Worm (Caenorhabditis elegans): Measurements from ENCODE around the gene iglr-2.

The iglr-2 gene

DNA sequence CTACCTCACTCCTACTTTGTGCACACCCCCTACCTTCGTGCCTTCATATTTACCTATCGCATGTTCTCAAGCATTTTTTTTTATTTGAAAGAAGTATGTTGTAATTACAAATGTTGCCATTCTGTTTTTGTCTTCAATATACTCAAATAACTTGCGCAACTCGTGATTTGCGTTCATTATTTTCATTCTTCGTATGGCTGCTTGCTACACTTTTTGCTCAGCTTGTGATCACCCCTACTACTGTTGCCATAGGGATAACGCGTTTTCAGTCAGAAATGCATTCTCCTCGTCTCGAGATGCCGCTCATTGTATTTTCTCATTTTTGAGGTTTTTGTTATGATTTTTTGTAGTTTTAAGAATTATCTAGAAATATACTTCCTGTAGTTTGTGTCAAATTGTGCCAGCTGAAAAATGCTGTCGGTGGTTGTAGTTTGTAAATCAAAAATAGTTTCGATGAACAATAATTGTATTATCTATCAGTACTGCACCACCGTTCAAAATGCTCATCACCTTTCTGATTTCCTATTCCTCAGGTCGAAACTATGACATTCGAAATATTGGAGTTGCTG is 8.4 kb downstream of the iglr-2 start, which contains the start of gene F10E9.1:
Gene F10E9.1 (plus strand): TSS at position 519 of the 569 bp plus-strand sequence.
- TF ChIP-seq elt-3 (tag; optimal IDR thresholded peaks at IDR 0.05) (no peak), zip-8 (tag; optimal IDR thresholded peaks at IDR 0.05) (no peak), ceh-39 (tag; optimal IDR thresholded peaks at IDR 0.05) (no peak), ztf-11 (tag; optimal IDR thresholded peaks at IDR 0.05) (no peak), cnd-1 (tag; optimal IDR thresholded peaks at IDR 0.05) (no peak)

DNA sequence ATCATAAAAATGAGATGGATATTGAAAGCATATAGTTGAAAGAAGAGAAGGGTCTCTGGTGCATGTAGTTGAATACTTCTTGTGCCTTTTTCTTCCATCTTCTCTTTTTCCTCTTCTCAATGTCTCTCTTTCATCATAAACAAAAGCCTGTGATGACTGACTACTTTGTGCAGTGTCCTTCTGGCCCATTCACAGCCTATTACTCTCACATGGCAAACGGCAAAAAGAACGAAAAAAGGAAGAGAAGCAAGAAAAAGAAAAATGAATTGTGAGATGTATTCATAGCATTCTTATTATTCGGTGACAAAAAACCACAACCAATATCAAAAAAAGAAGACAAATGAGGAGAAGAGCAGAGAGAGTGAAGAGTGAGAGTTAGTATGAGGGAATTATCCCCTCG is 9.9 kb downstream of the iglr-2 start:
- TF ChIP-seq hlh-1 (tag; optimal IDR thresholded peaks at IDR 0.05) = no peak
- TF ChIP-seq nhr-2 (tag; optimal IDR thresholded peaks at IDR 0.05) = no peak
- no peak for TF ChIP-seq unc-39 (tag; optimal IDR thresholded peaks at IDR 0.05)
- no peak for TF ChIP-seq cnd-1 (tag; optimal IDR thresholded peaks at IDR 0.05)
- TF ChIP-seq sptf-1 (tag; optimal IDR thresholded peaks at IDR 0.05) = no peak
- TF ChIP-seq M03D4.4 (tag; optimal IDR thresholded peaks at IDR 0.05) = no peak
- TF ChIP-seq ceh-83 (GFP tag; optimal IDR thresholded peaks at IDR 0.05) = no peak
- TF ChIP-seq lin-13 (tag; optimal IDR thresholded peaks at IDR 0.05) = no peak
- TF ChIP-seq nhr-12 (tag; optimal IDR thresholded peaks at IDR 0.05) = no peak
- TF ChIP-seq unc-62 (GFP tag; optimal IDR thresholded peaks at IDR 0.05) = no peak
- TF ChIP-seq nhr-76 (tag; optimal IDR thresholded peaks at IDR 0.05) = no peak
- TF ChIP-seq zip-8 (tag; optimal IDR thresholded peaks at IDR 0.05) = no peak
- no peak for TF ChIP-seq elt-1 (tag; optimal IDR thresholded peaks at IDR 0.05; ENCODE audit: borderline replicate concordance, insufficient read depth)
- TF ChIP-seq nhr-237 (tag; optimal IDR thresholded peaks at IDR 0.05) = no peak
- no peak for TF ChIP-seq ceh-43 (GFP tag; optimal IDR thresholded peaks at IDR 0.05)
- TF ChIP-seq ceh-39 (tag; optimal IDR thresholded peaks at IDR 0.05) = no peak
- TF ChIP-seq drap-1 (GFP tag; optimal IDR thresholded peaks at IDR 0.05) = no peak
- TF ChIP-seq unc-120 (tag; optimal IDR thresholded peaks at IDR 0.05; ENCODE audit: poor library complexity, severe bottlenecking) = no peak

DNA sequence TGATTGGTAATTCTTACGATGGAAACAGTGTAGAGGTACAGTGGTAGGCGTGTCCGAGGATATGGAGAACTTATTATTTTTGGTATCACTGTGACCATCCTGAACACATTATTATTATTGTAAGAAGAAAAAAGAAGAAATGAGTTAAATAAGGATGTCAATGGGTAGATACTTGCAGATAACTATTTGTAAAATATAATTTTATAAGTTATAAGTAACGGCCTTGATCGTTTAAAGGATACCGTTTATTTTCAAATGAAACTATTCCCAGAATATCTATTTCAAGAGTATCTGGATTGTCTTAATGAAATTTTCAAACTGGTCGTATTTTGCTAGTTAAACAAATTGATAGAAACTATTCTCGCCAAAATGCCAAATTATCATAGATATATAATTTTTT is 10.9 kb downstream of the iglr-2 start, which contains the start of gene F10E9.10:
Gene F10E9.10 (minus strand): TSS at position 101 of the 400 bp plus-strand sequence.
- TF ChIP-seq cnd-1 (tag; optimal IDR thresholded peaks at IDR 0.05) (no peak), mab-5 (tag; optimal IDR thresholded peaks at IDR 0.05) (no peak), hlh-1 (tag; optimal IDR thresholded peaks at IDR 0.05) (no peak), nhr-28 (tag; optimal IDR thresholded peaks at IDR 0.05) (no peak), unc-120 (tag; optimal IDR thresholded peaks at IDR 0.05; ENCODE audit: poor library complexity, severe bottlenecking) (no peak), elt-3 (tag; optimal IDR thresholded peaks at IDR 0.05) (no peak), unc-62 (GFP tag; optimal IDR thresholded peaks at IDR 0.05) (no peak), lin-13 (tag; optimal IDR thresholded peaks at IDR 0.05) (no peak), nhr-12 (tag; optimal IDR thresholded peaks at IDR 0.05) (no peak), ces-1 (GFP tag; optimal IDR thresholded peaks at IDR 0.05) (no peak), zip-8 (tag; optimal IDR thresholded peaks at IDR 0.05) (no peak), nhr-2 (tag; optimal IDR thresholded peaks at IDR 0.05) (no peak), ceh-83 (GFP tag; optimal IDR thresholded peaks at IDR 0.05) (no peak), mls-2 (tag; optimal IDR thresholded peaks at IDR 0.05) (no peak), M03D4.4 (tag; optimal IDR thresholded peaks at IDR 0.05) (no peak), tbx-8 (GFP tag; optimal IDR thresholded peaks at IDR 0.05) (no peak), lin-32 (GFP tag; optimal IDR thresholded peaks at IDR 0.05) (no peak), ham-2 (GFP tag; optimal IDR thresholded peaks at IDR 0.05) (no peak)

DNA sequence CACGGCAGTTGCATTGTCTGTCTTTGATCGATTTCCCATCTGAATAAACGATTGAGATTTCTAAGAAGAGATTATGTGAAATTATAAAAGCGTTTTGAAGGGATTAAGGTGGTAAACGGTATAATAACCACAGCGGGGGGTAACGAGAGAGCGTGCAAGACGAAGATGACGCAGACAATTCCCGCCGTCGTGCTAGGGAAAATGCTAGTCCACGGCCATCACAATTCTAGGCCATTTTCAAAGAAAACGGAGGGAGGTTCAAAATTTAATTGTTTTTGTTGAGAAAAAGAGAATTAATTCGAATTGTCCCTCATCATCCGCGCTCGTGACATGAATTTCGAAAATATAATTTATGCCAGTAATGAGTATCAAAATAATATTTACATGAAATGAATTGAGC is 12.0 kb downstream of the iglr-2 start, which contains the start of gene F10E9.11:
Gene F10E9.11 (minus strand): TSS at position 161 of the 400 bp plus-strand sequence.
- TF ChIP-seq lin-13 (tag; optimal IDR thresholded peaks at IDR 0.05) (peak; percentile 73), M03D4.4 (tag; optimal IDR thresholded peaks at IDR 0.05) (no peak), mep-1 (tag; optimal IDR thresholded peaks at IDR 0.05) (peak; percentile 75), zip-8 (tag; optimal IDR thresholded peaks at IDR 0.05) (no peak), ceh-39 (tag; optimal IDR thresholded peaks at IDR 0.05) (peak; percentile 20), tbx-8 (GFP tag; optimal IDR thresholded peaks at IDR 0.05) (peak; percentile 50), elt-1 (tag; optimal IDR thresholded peaks at IDR 0.05; ENCODE audit: borderline replicate concordance, insufficient read depth) (no peak), ztf-11 (tag; optimal IDR thresholded peaks at IDR 0.05) (no peak), drap-1 (GFP tag; optimal IDR thresholded peaks at IDR 0.05) (peak; percentile 21), ham-2 (GFP tag; optimal IDR thresholded peaks at IDR 0.05) (peak; percentile 58), mls-2 (tag; optimal IDR thresholded peaks at IDR 0.05) (peak; percentile 65), nhr-2 (tag; optimal IDR thresholded peaks at IDR 0.05) (peak; percentile 42), sptf-1 (tag; optimal IDR thresholded peaks at IDR 0.05) (peak; percentile 69), lsy-2 (tag; optimal IDR thresholded peaks at IDR 0.05) (peak; percentile 79), nhr-237 (tag; optimal IDR thresholded peaks at IDR 0.05) (peak; percentile 3), ceh-43 (GFP tag; optimal IDR thresholded peaks at IDR 0.05) (peak; percentile 72), pha-4 (tag; optimal IDR thresholded peaks at IDR 0.05) (peak; percentile 21), ces-1 (GFP tag; optimal IDR thresholded peaks at IDR 0.05) (peak; percentile 75), mab-5 (tag; optimal IDR thresholded peaks at IDR 0.05) (peak; percentile 77)
